Fruit fly (Drosophila melanogaster): ENCODE results near the gene KrT95D.

DNA sequence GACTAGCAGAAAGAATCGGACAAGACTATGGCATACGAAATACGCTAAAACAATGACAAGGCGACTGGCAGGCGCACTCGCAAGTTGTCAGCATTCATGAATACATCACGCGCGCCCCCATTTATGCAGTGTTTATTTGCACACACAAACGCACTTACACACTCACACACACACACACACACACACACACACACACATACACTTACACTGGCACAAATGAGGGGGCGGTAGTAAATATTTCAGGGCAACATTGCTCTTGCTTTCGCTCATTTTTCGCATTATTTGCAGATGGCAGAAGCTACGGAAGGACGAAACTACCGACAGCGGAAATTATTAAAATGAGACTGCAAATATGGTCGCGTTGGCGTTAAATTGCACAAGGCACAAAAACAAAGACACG lies 48.0 kb upstream of the KrT95D start:
- TF ChIP-seq CG30020 (tag; optimal IDR thresholded peaks at IDR 0.05) (no peak), fru (optimal IDR thresholded peaks at IDR 0.05) (no peak), BtbVII (GFP tag; optimal IDR thresholded peaks at IDR 0.05) (no peak), Sox100B (GFP tag; optimal IDR thresholded peaks at IDR 0.05) (no peak), CG4854 (GFP tag; optimal IDR thresholded peaks at IDR 0.05) (no peak), CG8944 (GFP tag; optimal IDR thresholded peaks at IDR 0.05) (no peak), CG9932 (GFP tag; IDR thresholded peaks at IDR 0.05) (no peak), hkb (optimal IDR thresholded peaks at IDR 0.05) (no peak), hkb (GFP tag; IDR thresholded peaks at IDR 0.05) (no peak), pnt (GFP tag; optimal IDR thresholded peaks at IDR 0.05) (no peak)

Data from whole organism, embryonic.